Worm (Caenorhabditis elegans): ENCODE measurements around the gene F28C6.8.

DNA sequence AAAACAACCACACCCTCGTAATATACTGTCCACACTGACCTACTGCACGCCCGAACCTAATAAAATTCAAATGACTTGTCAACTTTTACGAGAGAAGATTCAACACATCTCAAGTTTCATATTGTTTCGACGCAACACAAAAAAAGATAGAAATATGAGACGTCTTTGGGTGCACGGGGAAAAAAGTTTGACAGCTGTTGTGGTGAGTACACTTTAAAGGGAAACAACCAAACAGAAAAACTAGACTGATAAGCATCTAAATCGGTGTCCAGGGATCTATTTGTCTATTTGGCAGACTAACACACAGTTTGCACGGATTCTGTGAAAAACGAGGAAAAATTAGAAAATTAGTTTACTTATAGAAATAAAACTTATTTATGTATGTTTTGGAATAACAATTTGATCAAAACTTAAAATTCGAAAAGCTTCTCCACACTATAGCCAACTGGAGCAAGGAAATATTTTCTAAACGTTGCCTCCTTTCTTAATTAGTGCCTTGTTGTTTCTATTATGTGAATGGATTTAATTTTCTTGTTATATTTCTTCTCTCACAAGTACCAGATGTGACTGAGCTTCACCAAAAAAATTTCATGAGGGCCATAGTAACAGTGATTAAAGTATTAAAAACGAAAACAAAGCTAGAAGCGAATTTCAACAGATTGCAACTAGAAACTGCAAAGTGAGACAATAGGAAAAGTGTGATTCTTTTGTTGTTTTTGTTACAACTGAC lies 37.1 kb downstream of the F28C6.8 start:
- TF ChIP-seq dao-5 (tag; optimal IDR thresholded peaks at IDR 0.05), result no peak
- no peak for TF ChIP-seq him-1 (tag; optimal IDR thresholded peaks at IDR 0.05)
- no peak for TF ChIP-seq W03F9.2 (tag; optimal IDR thresholded peaks at IDR 0.05)

Measured in whole organism, L4/young adult.